Worm (Caenorhabditis elegans) whole organism, L1 larva: Measurements from ENCODE around the gene Y59A8B.25.

Experiments
- C16A3.4 ChIP-seq: fragments of 150-350 bp; optimal IDR thresholded peaks from 2 replicates; lab custom pipeline; 2014; ENCODE audit warnings: missing biosample characterization, missing genetic modification characterization
- F16B12.6 ChIP-seq: fragments of 150-350 bp; optimal IDR thresholded peaks from 2 replicates; lab custom pipeline; 2014; ENCODE audit warnings: missing biosample characterization, missing genetic modification characterization
- Y116A8C.19 ChIP-seq: sonication (generic microtip); optimal IDR thresholded peaks from 2 replicates; lab custom pipeline; 2016; ENCODE audit warnings: missing compliant biosample characterization, missing genetic modification characterization, borderline replicate concordance
- aha-1 ChIP-seq: fragments of 150-350 bp; optimal IDR thresholded peaks from 2 replicates; lab custom pipeline; 2014; ENCODE audit warnings: missing biosample characterization, missing genetic modification characterization
- aly-2 ChIP-seq: fragments of 150-350 bp; optimal IDR thresholded peaks from 2 replicates; lab custom pipeline; 2014; ENCODE audit warnings: missing biosample characterization, missing genetic modification characterization
- blmp-1 ChIP-seq: fragments of 150-350 bp; optimal IDR thresholded peaks from 2 replicates; lab custom pipeline; 2014; ENCODE audit warnings: missing biosample characterization, missing genetic modification characterization
- ceh-63 ChIP-seq: fragments of 200-800 bp; sonication (Bioruptor generic); optimal IDR thresholded peaks from 2 replicates; lab custom pipeline; 2018; ENCODE audit warnings: mild to moderate bottlenecking, missing genetic modification characterization, missing compliant biosample characterization
- ceh-82 ChIP-seq, 3 experiments: fragments of 150-350 bp in 1 of 3; sonication (generic microtip) in 2 of 3; optimal IDR thresholded peaks; 2 replicates each; lab custom pipeline; 2014 to 2017; ENCODE audit warnings: missing biosample characterization in 3 of 3, missing genetic modification characterization in 3 of 3
- ceh-90 ChIP-seq: sonication (generic microtip); optimal IDR thresholded peaks from 2 replicates; lab custom pipeline; 2016; ENCODE audit warnings: missing genetic modification characterization, missing compliant biosample characterization
- ces-1 ChIP-seq: fragments of 150-350 bp; optimal IDR thresholded peaks from 2 replicates; lab custom pipeline; 2014; ENCODE audit warnings: missing biosample characterization, missing genetic modification reagents, missing genetic modification characterization
- dpl-1 ChIP-seq, 3 experiments: fragments of 150-350 bp in 2 of 3; sonication (generic microtip) in 1 of 3; optimal IDR thresholded peaks; 2 replicates each; lab custom pipeline; 2014 to 2017; ENCODE audit warnings: missing biosample characterization in 3 of 3, missing genetic modification characterization in 3 of 3, missing genetic modification reagents in 3 of 3
- dsc-1 ChIP-seq: sonication (generic microtip); optimal IDR thresholded peaks from 2 replicates; lab custom pipeline; 2016; ENCODE audit warnings: mild to moderate bottlenecking, missing genetic modification characterization, missing compliant biosample characterization
- efl-3 ChIP-seq: fragments of 200-800 bp; sonication (Bioruptor generic); optimal IDR thresholded peaks from 2 replicates; lab custom pipeline; 2018; ENCODE audit warnings: mild to moderate bottlenecking, missing genetic modification characterization, missing compliant biosample characterization
- egl-27 ChIP-seq, 2 experiments: fragments of 150-350 bp in 1 of 2; sonication (generic microtip); optimal IDR thresholded peaks; 3 replicates each; lab custom pipeline; 2017 to 2018; ENCODE audit warnings: missing biosample characterization in 2 of 2, missing genetic modification characterization in 2 of 2, missing genetic modification reagents in 2 of 2
- elt-3 ChIP-seq, 6 experiments: fragments of 150-350 bp in 1 of 6; sonication (generic microtip); optimal IDR thresholded peaks; 2 replicates each; lab custom pipeline; 2017 to 2018; ENCODE audit warnings: missing biosample characterization in 6 of 6, missing genetic modification characterization in 6 of 6, inconsistent platforms in 1 of 6
- fkh-10 ChIP-seq: sonication (generic microtip); optimal IDR thresholded peaks from 2 replicates; lab custom pipeline; 2017; ENCODE audit warnings: missing biosample characterization, missing genetic modification reagents, missing genetic modification characterization
- fkh-4 ChIP-seq: sonication (generic microtip); optimal IDR thresholded peaks from 2 replicates; lab custom pipeline; 2016; ENCODE audit warnings: missing compliant biosample characterization, missing genetic modification characterization, borderline replicate concordance
- fkh-8 ChIP-seq: sonication (generic microtip); optimal IDR thresholded peaks from 2 replicates; lab custom pipeline; 2016; ENCODE audit warnings: mild to moderate bottlenecking, missing genetic modification characterization, missing compliant biosample characterization
- grh-1 ChIP-seq: fragments of 200-800 bp; sonication (Bioruptor generic); IDR thresholded peaks from 2 replicates; pipeline ENCODE4 v1.3.6; 2022; ENCODE audit warnings: missing genetic modification reagents, missing genetic modification characterization, missing compliant biosample characterization
- hlh-4 ChIP-seq: sonication (generic microtip); optimal IDR thresholded peaks from 2 replicates; lab custom pipeline; 2016; ENCODE audit warnings: mild to moderate bottlenecking, missing genetic modification characterization, missing compliant biosample characterization
- irx-1 ChIP-seq: sonication (generic microtip); optimal IDR thresholded peaks from 2 replicates; lab custom pipeline; 2016; ENCODE audit warnings: missing genetic modification characterization, missing compliant biosample characterization
- isw-1 ChIP-seq: fragments of 200-800 bp; sonication (Bioruptor generic); IDR thresholded peaks from 2 replicates; pipeline ENCODE4 v1.3.6; 2022; ENCODE audit warnings: missing genetic modification characterization, missing compliant biosample characterization
- lin-14 ChIP-seq: fragments of 200-800 bp; sonication (Bioruptor generic); optimal IDR thresholded peaks from 2 replicates; lab custom pipeline; 2018; ENCODE audit warnings: mild to moderate bottlenecking, missing genetic modification characterization, moderate library complexity, missing compliant biosample characterization
- lin-35 ChIP-seq, 2 experiments: fragments of 150-350 bp; optimal IDR thresholded peaks; 2 replicates each; lab custom pipeline; 2014; ENCODE audit warnings: missing biosample characterization in 2 of 2, missing genetic modification characterization in 2 of 2, missing genetic modification reagents in 2 of 2
- lsy-2 ChIP-seq, 2 experiments: fragments of 150-350 bp; optimal IDR thresholded peaks; 2 replicates each; lab custom pipeline; 2014; ENCODE audit warnings: missing biosample characterization in 2 of 2, missing genetic modification characterization in 2 of 2
- mdl-1 ChIP-seq, 2 experiments: fragments of 150-350 bp; optimal IDR thresholded peaks; 2 replicates each; lab custom pipeline; 2014 to 2017; ENCODE audit warnings: missing biosample characterization in 2 of 2, missing genetic modification characterization in 2 of 2, inconsistent platforms in 1 of 2
- mef-2 ChIP-seq: fragments of 150-350 bp; optimal IDR thresholded peaks from 2 replicates; lab custom pipeline; 2014; ENCODE audit warnings: missing biosample characterization, missing genetic modification characterization
- nhr-12 ChIP-seq: sonication (generic microtip); optimal IDR thresholded peaks from 2 replicates; lab custom pipeline; 2017; ENCODE audit warnings: missing biosample characterization, missing genetic modification characterization
- nhr-20 ChIP-seq: sonication (generic microtip); optimal IDR thresholded peaks from 2 replicates; lab custom pipeline; 2016; ENCODE audit warnings: mild to moderate bottlenecking, missing genetic modification characterization, missing compliant biosample characterization
- nhr-28 ChIP-seq: fragments of 150-350 bp; optimal IDR thresholded peaks from 2 replicates; lab custom pipeline; 2014; ENCODE audit warnings: missing biosample characterization, missing genetic modification characterization
- nhr-47 ChIP-seq: sonication (generic microtip); optimal IDR thresholded peaks from 2 replicates; lab custom pipeline; 2016; ENCODE audit warnings: mild to moderate bottlenecking, missing genetic modification characterization, moderate library complexity, missing compliant biosample characterization
- nhr-71 ChIP-seq: sonication (generic microtip); optimal IDR thresholded peaks from 2 replicates; lab custom pipeline; 2016; ENCODE audit warnings: mild to moderate bottlenecking, missing genetic modification characterization, moderate library complexity, missing compliant biosample characterization
- nhr-76 ChIP-seq: sonication (generic microtip); optimal IDR thresholded peaks from 2 replicates; lab custom pipeline; 2017; ENCODE audit warnings: missing biosample characterization, missing genetic modification characterization
- nhr-85 ChIP-seq: sonication (generic microtip); peaks from one replicate; lab custom pipeline; 2016; ENCODE audit warnings: missing genetic modification characterization, inconsistent platforms, missing compliant biosample characterization
- nhr-90 ChIP-seq: sonication (generic microtip); optimal IDR thresholded peaks from 2 replicates; lab custom pipeline; 2016; ENCODE audit warnings: mild to moderate bottlenecking, missing genetic modification characterization, missing compliant biosample characterization; ENCODE audit not compliant: poor library complexity
- pag-3 ChIP-seq: sonication (generic microtip); optimal IDR thresholded peaks from 2 replicates; lab custom pipeline; 2017; ENCODE audit warnings: missing genetic modification characterization, mild to moderate bottlenecking, missing compliant biosample characterization, antibody characterized with exemption, borderline replicate concordance; ENCODE audit not compliant: insufficient read depth
- skn-1 ChIP-seq: fragments of 150-350 bp; optimal IDR thresholded peaks from 2 replicates; lab custom pipeline; 2014; ENCODE audit warnings: missing biosample characterization, missing genetic modification characterization
- snpc-4 ChIP-seq: fragments of 150-350 bp; optimal IDR thresholded peaks from 2 replicates; lab custom pipeline; 2014; ENCODE audit warnings: missing biosample characterization, missing genetic modification characterization
- sox-4 ChIP-seq: sonication (generic microtip); optimal IDR thresholded peaks from 2 replicates; lab custom pipeline; 2016; ENCODE audit warnings: missing genetic modification characterization, missing compliant biosample characterization
- swsn-7 ChIP-seq: sonication (generic microtip); optimal IDR thresholded peaks from 2 replicates; lab custom pipeline; 2016; ENCODE audit warnings: missing genetic modification characterization, missing compliant biosample characterization
- unc-130 ChIP-seq: fragments of 150-350 bp; optimal IDR thresholded peaks from 2 replicates; lab custom pipeline; 2017; ENCODE audit warnings: missing biosample characterization, missing genetic modification characterization, inconsistent platforms
- unc-30 ChIP-seq: sonication (generic microtip); optimal IDR thresholded peaks from 2 replicates; lab custom pipeline; 2017; ENCODE audit warnings: missing biosample characterization, missing genetic modification characterization
- unc-62 ChIP-seq: fragments of 150-350 bp; optimal IDR thresholded peaks from 2 replicates; lab custom pipeline; 2014; ENCODE audit warnings: missing biosample characterization, missing genetic modification reagents, missing genetic modification characterization
- unc-86 ChIP-seq: sonication (generic microtip); optimal IDR thresholded peaks from 2 replicates; lab custom pipeline; 2016; ENCODE audit warnings: missing genetic modification characterization, missing compliant biosample characterization
- unc-98 ChIP-seq: fragments of 200-800 bp; sonication (Bioruptor generic); IDR thresholded peaks from 2 replicates; pipeline ENCODE4 v1.3.6; 2022; ENCODE audit warnings: missing genetic modification characterization, missing compliant biosample characterization
- zag-1 ChIP-seq: fragments of 150-350 bp; optimal IDR thresholded peaks from 2 replicates; lab custom pipeline; 2014; ENCODE audit warnings: missing biosample characterization, missing genetic modification characterization
- zip-4 ChIP-seq: fragments of 200-800 bp; sonication (Bioruptor generic); optimal IDR thresholded peaks from 2 replicates; lab custom pipeline; 2018; ENCODE audit warnings: mild to moderate bottlenecking, missing genetic modification characterization, moderate library complexity, missing compliant biosample characterization
- ztf-11 ChIP-seq, 2 experiments: sonication (generic microtip); optimal IDR thresholded peaks; 2 replicates each; lab custom pipeline; 2016 to 2017; ENCODE audit warnings: missing genetic modification characterization in 2 of 2, missing biosample characterization in 1 of 2, missing compliant biosample characterization in 1 of 2
- ztf-4 ChIP-seq: fragments of 150-350 bp; optimal IDR thresholded peaks from 2 replicates; lab custom pipeline; 2014; ENCODE audit warnings: missing biosample characterization, missing genetic modification characterization

Gene Y59A8B.25

DNA sequence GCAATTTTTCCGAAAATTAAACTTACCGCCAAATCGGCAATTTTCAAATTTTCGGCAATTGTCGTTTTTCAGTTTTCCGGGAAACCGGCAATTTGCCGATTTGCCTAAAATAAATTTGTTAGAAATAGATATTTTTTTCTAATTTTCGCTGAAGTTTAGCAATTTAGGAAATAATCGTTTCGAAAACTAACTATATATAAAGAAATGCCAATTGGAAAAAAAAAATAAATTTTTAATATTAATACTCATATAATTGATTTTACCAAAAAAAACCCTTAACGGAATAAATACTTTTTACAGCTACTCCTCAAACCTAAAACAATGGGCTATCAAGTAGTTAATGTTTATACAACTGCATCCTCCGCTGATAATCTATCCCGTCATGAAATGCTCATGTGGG, 11.9 kb downstream of the Y59A8B.25 start, which contains the start of gene ebp-1:
Gene ebp-1 (plus strand): TSS at position 301 of the 400 bp plus-strand sequence.
- TF ChIP-seq isw-1 (GFP tag; lab: Robert Waterston, UW), result no peak

DNA sequence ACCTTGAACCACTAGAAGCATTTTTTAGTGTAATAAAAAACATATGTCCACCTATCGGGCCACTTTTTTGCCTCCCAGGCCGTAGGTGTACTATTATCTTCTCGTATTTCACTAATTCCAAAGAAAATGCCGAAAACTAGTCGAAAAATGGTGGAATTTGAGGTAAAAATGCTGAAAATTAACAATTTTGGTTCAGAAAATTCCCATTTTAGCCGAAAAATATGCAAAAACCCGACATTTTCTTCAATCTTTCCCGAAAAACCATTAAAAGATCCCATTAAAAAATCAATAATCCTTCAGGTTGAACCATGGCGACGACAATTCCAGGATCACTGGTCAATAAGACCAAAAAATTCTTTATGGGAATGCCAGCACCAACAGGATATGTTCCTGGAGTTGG, 33.0 kb downstream of the Y59A8B.25 start, which contains the start of gene prp-6:
Gene prp-6 (plus strand): TSS at position 301 of the 400 bp plus-strand sequence.
- no peak for TF ChIP-seq egl-27 (tag; optimal IDR thresholded peaks at IDR 0.05; lab: Kevin White, UChicago)
- no peak for TF ChIP-seq pag-3
- peak; percentile 48 for TF ChIP-seq dsc-1 (tag; lab: Kevin White, UChicago)
- TF ChIP-seq unc-62 (GFP tag; lab: Kevin White, UChicago), result no peak

DNA sequence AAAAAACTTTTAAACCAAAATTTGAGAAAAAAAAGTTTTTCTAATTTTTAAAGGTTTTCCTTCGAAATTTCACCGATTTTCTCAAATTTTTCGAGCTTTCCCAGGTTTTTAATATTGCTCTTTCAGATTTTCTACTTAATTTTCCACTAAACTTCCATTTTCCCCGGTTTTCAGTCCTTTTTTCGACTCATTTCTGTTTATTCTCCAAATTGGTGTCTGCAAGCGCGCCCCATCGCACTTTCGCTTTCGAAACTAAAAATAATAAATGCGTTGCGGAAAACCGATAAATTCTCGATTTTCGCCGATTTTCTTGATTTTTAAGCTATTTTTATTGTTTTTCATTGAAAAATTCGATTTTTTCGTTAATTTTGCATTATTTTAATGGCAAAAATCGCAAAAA, 33.7 kb downstream of the Y59A8B.25 start:
- TF ChIP-seq unc-130 (tag; lab: Kevin White, UChicago) (no peak), skn-1 (tag; lab: Kevin White, UChicago) (no peak), unc-62 (GFP tag; lab: Kevin White, UChicago) (no peak), dpl-1 (GFP tag; optimal IDR thresholded peaks at IDR 0.05; lab: Kevin White, UChicago) (peak in 1 of 3 experiments; percentile 50), fkh-8 (no peak), ceh-90 (tag; lab: Kevin White, UChicago) (no peak), sox-4 (tag; lab: Kevin White, UChicago) (no peak), lsy-2 (tag; optimal IDR thresholded peaks at IDR 0.05; lab: Kevin White, UChicago) (peak in 1 of 2 experiments; percentile 28), C16A3.4 (tag; lab: Kevin White, UChicago) (no peak), unc-86 (no peak), ceh-63 (no peak), nhr-71 (tag; lab: Kevin White, UChicago) (no peak), mdl-1 (tag; optimal IDR thresholded peaks at IDR 0.05; lab: Kevin White, UChicago) (no peak), mef-2 (no peak), zag-1 (no peak), Y116A8C.19 (no peak), unc-98 (GFP tag; lab: Robert Waterston, UW) (no peak), nhr-28 (tag; lab: Kevin White, UChicago) (no peak), efl-3 (GFP tag; lab: Kevin White, UChicago) (no peak), irx-1 (tag; lab: Kevin White, UChicago) (no peak), unc-30 (tag; lab: Kevin White, UChicago) (no peak), nhr-85 (tag; lab: Kevin White, UChicago) (no peak), aha-1 (no peak), ztf-4 (tag; lab: Kevin White, UChicago) (no peak), elt-3 (tag; optimal IDR thresholded peaks at IDR 0.05; lab: Kevin White, UChicago) (no peak), nhr-76 (tag; lab: Kevin White, UChicago) (no peak), nhr-47 (tag; lab: Kevin White, UChicago) (no peak), nhr-20 (tag; lab: Kevin White, UChicago) (no peak), grh-1 (GFP tag; lab: Robert Waterston, UW) (no peak), ces-1 (GFP tag; lab: Kevin White, UChicago) (no peak), hlh-4 (tag; lab: Kevin White, UChicago) (no peak), ceh-82 (tag; optimal IDR thresholded peaks at IDR 0.05; lab: Kevin White, UChicago) (peak in 1 of 3 experiments; percentile 7), snpc-4 (tag; lab: Kevin White, UChicago) (no peak), fkh-10 (GFP tag; lab: Kevin White, UChicago) (no peak), blmp-1 (tag; lab: Kevin White, UChicago) (peak; percentile 89), zip-4 (GFP tag; lab: Kevin White, UChicago) (no peak), fkh-4 (tag; lab: Kevin White, UChicago) (no peak), nhr-12 (tag; lab: Kevin White, UChicago) (no peak), ztf-11 (tag; optimal IDR thresholded peaks at IDR 0.05; lab: Kevin White, UChicago) (no peak), aly-2 (tag; lab: Kevin White, UChicago) (no peak), lin-35 (GFP tag; optimal IDR thresholded peaks at IDR 0.05; lab: Kevin White, UChicago) (peak; percentile 14 to 44), swsn-7 (no peak), nhr-90 (tag; lab: Kevin White, UChicago) (no peak), lin-14 (GFP tag; lab: Kevin White, UChicago) (no peak), F16B12.6 (no peak)
